Fruit fly (Drosophila melanogaster): ENCODE data around the gene Set.

The Set gene

dm6 chr3R:15287763-15288162 lies 24.4 kb downstream of the Set start (continued):
- TF ChIP-seq CG9727 (GFP tag; optimal IDR thresholded peaks at IDR 0.05) (peak; percentile 13), sens (GFP tag) (peak; percentile 64), gfzf (GFP tag; optimal IDR thresholded peaks at IDR 0.05) (peak; percentile 97), her (GFP tag; optimal IDR thresholded peaks at IDR 0.05) (peak; percentile 49), shn (GFP tag; optimal IDR thresholded peaks at IDR 0.05) (peak; percentile 4), eyg (GFP tag; optimal IDR thresholded peaks at IDR 0.05) (no peak), CG33213 (GFP tag; optimal IDR thresholded peaks at IDR 0.05) (peak; percentile 85), bowl (GFP tag; IDR thresholded peaks at IDR 0.05) (no peak), CG2712 (tag; optimal IDR thresholded peaks at IDR 0.05) (peak; percentile 19), CG2889 (GFP tag; IDR thresholded peaks at IDR 0.05) (no peak), gcm (GFP tag; optimal IDR thresholded peaks at IDR 0.05) (no peak), CG12104 (GFP tag; optimal IDR thresholded peaks at IDR 0.05) (no peak), zen (tag; optimal IDR thresholded peaks at IDR 0.05) (peak; percentile 43), dan (GFP tag; IDR thresholded peaks at IDR 0.05) (no peak), Dad (GFP tag; optimal IDR thresholded peaks at IDR 0.05) (peak; percentile 6), CG18011 (GFP tag; optimal IDR thresholded peaks at IDR 0.05) (peak; percentile 99), Ptx1 (GFP tag; IDR thresholded peaks at IDR 0.05) (no peak), CG11504 (tag; optimal IDR thresholded peaks at IDR 0.05) (peak; percentile 50), insv (GFP tag; optimal IDR thresholded peaks at IDR 0.05) (peak in 1 of 2 experiments; percentile 50), CG3065 (GFP tag; optimal IDR thresholded peaks at IDR 0.05) (peak; percentile 7), Hmr (GFP tag; optimal IDR thresholded peaks at IDR 0.05) (peak; percentile 55), CG14710 (tag; optimal IDR thresholded peaks at IDR 0.05) (peak; percentile 70), CG7839 (tag; optimal IDR thresholded peaks at IDR 0.05) (no peak), Elba2 (GFP tag; optimal IDR thresholded peaks at IDR 0.05) (peak; percentile 88), CG12769 (tag; optimal IDR thresholded peaks at IDR 0.05) (peak; percentile 31), tll (GFP tag; optimal IDR thresholded peaks at IDR 0.05) (peak in 1 of 2 experiments; percentile 34), CG10274 (GFP tag; optimal IDR thresholded peaks at IDR 0.05) (no peak), Sry-δ (GFP tag; optimal IDR thresholded peaks at IDR 0.05) (peak; percentile 68), Ets97D (GFP tag; optimal IDR thresholded peaks at IDR 0.05) (peak; percentile 75), sens-2 (GFP tag; IDR thresholded peaks at IDR 0.05) (no peak), NC2α (GFP tag; optimal IDR thresholded peaks at IDR 0.05) (no peak), CG34422 (GFP tag; IDR thresholded peaks at IDR 0.05) (no peak), ash1 (GFP tag; optimal IDR thresholded peaks at IDR 0.05) (no peak), CG8359 (GFP tag; optimal IDR thresholded peaks at IDR 0.05; ENCODE audit: borderline replicate concordance) (no peak), fu2 (GFP tag; optimal IDR thresholded peaks at IDR 0.05) (no peak), seq (GFP tag; IDR thresholded peaks at IDR 0.05) (no peak), CG9215 (GFP tag; IDR thresholded peaks at IDR 0.05) (no peak), CG8290 (GFP tag; optimal IDR thresholded peaks at IDR 0.05) (peak; percentile 16), CG8290 (tag; optimal IDR thresholded peaks at IDR 0.05) (peak in 1 of 2 experiments; percentile 78), klu (GFP tag; IDR thresholded peaks at IDR 0.05) (no peak), Oli (tag; optimal IDR thresholded peaks at IDR 0.05) (no peak), scrt (GFP tag; optimal IDR thresholded peaks at IDR 0.05) (peak; percentile 85), cg (GFP tag; optimal IDR thresholded peaks at IDR 0.05) (peak; percentile 13), CG12155 (GFP tag; optimal IDR thresholded peaks at IDR 0.05) (no peak), Nf-YB (GFP tag; optimal IDR thresholded peaks at IDR 0.05) (no peak), CG4617 (GFP tag; optimal IDR thresholded peaks at IDR 0.05; ENCODE audit: borderline replicate concordance) (peak; percentile 77), D19B (GFP tag; optimal IDR thresholded peaks at IDR 0.05) (no peak), wek (GFP tag; optimal IDR thresholded peaks at IDR 0.05) (no peak), zf30C (GFP tag; optimal IDR thresholded peaks at IDR 0.05) (peak; percentile 23), oc (tag; optimal IDR thresholded peaks at IDR 0.05) (peak; percentile 33), CG10543 (GFP tag; optimal IDR thresholded peaks at IDR 0.05) (no peak)

All from whole organism, embryonic.